Fruit fly (Drosophila melanogaster) whole organism, prepupa: Measurements from ENCODE around the gene Pif1B.

Source experiments
- Blimp-1 ChIP-seq: fragments of 200-800 bp; sonication (Bioruptor generic); optimal IDR thresholded peaks from 3 replicates; lab custom pipeline; 2017; ENCODE audit warnings: missing biosample characterization, missing genetic modification characterization, mild to moderate bottlenecking, moderate library complexity, missing genetic modification reagents
- CG10631 ChIP-seq: fragments of 200-800 bp; sonication (Bioruptor generic); optimal IDR thresholded peaks from 2 replicates; lab custom pipeline; 2016; ENCODE audit warnings: missing biosample characterization, missing genetic modification characterization
- CG10669 ChIP-seq: fragments of 200-800 bp; sonication (Bioruptor generic); optimal IDR thresholded peaks from 3 replicates; lab custom pipeline; 2018; ENCODE audit warnings: missing biosample characterization, mild to moderate bottlenecking, missing genetic modification characterization, moderate library complexity
- CG11294 ChIP-seq: fragments of 200-800 bp; sonication (Bioruptor generic); IDR thresholded peaks from 2 replicates; pipeline ENCODE4 v1.3.6; 2022; ENCODE audit warnings: missing biosample characterization, missing genetic modification characterization
- CG11762 ChIP-seq: fragments of 200-800 bp; sonication (Bioruptor generic); optimal IDR thresholded peaks from 3 replicates; lab custom pipeline; 2016; ENCODE audit warnings: missing biosample characterization, missing genetic modification characterization; ENCODE audit not compliant: insufficient read depth
- CG11902 ChIP-seq: fragments of 200-800 bp; sonication (Bioruptor generic); optimal IDR thresholded peaks from 3 replicates; lab custom pipeline; 2016; ENCODE audit warnings: missing biosample characterization, missing genetic modification characterization
- CG15336 ChIP-seq: fragments of 200-800 bp; sonication (Bioruptor generic); IDR thresholded peaks from 2 replicates; pipeline ENCODE4 v1.3.6; 2022; ENCODE audit warnings: missing biosample characterization, missing genetic modification characterization
- CG16779 ChIP-seq: fragments of 200-800 bp; sonication (Bioruptor generic); optimal IDR thresholded peaks from 3 replicates; lab custom pipeline; 2017; ENCODE audit warnings: missing biosample characterization, mild to moderate bottlenecking, missing genetic modification characterization
- CG31627 ChIP-seq: fragments of 200-800 bp; sonication (Bioruptor generic); optimal IDR thresholded peaks from 3 replicates; lab custom pipeline; 2016; ENCODE audit warnings: missing biosample characterization, missing genetic modification characterization
- CG32006 ChIP-seq: fragments of 200-800 bp; sonication (Bioruptor generic); optimal IDR thresholded peaks from 3 replicates; lab custom pipeline; 2017; ENCODE audit warnings: missing biosample characterization, mild to moderate bottlenecking, missing genetic modification characterization
- CG34406 ChIP-seq: fragments of 200-800 bp; sonication (Bioruptor generic); optimal IDR thresholded peaks from 3 replicates; lab custom pipeline; 2016; ENCODE audit warnings: missing biosample characterization, missing genetic modification characterization
- CG3919 ChIP-seq: fragments of 200-800 bp; sonication (Bioruptor generic); optimal IDR thresholded peaks from 3 replicates; lab custom pipeline; 2016; ENCODE audit warnings: missing biosample characterization, missing genetic modification characterization
- CG4318 ChIP-seq: fragments of 200-800 bp; sonication (Bioruptor generic); optimal IDR thresholded peaks from 3 replicates; lab custom pipeline; 2017; ENCODE audit warnings: missing biosample characterization, mild to moderate bottlenecking, missing genetic modification characterization
- CG6792 ChIP-seq: fragments of 200-800 bp; sonication (Bioruptor generic); optimal IDR thresholded peaks from 3 replicates; lab custom pipeline; 2016; ENCODE audit warnings: missing biosample characterization, missing genetic modification characterization
- CG6808 ChIP-seq: fragments of 200-800 bp; sonication (Bioruptor generic); optimal IDR thresholded peaks from 3 replicates; lab custom pipeline; 2017; ENCODE audit warnings: missing biosample characterization, missing genetic modification characterization, mild to moderate bottlenecking, moderate library complexity, missing genetic modification reagents
- CG6854 ChIP-seq: fragments of 200-800 bp; sonication (Bioruptor generic); optimal IDR thresholded peaks from 2 replicates; lab custom pipeline; 2017; ENCODE audit warnings: missing biosample characterization, mild to moderate bottlenecking, missing genetic modification characterization
- CG7368 ChIP-seq: fragments of 200-800 bp; sonication (Bioruptor generic); optimal IDR thresholded peaks from 3 replicates; lab custom pipeline; 2016; ENCODE audit warnings: missing biosample characterization, missing genetic modification characterization
- CG8119 ChIP-seq: fragments of 200-800 bp; sonication (Bioruptor generic); IDR thresholded peaks from 3 replicates; pipeline ENCODE4 v1.3.6; 2022; ENCODE audit warnings: missing biosample characterization, missing genetic modification characterization
- CG8319 ChIP-seq: fragments of 200-800 bp; sonication (Bioruptor generic); optimal IDR thresholded peaks from 3 replicates; lab custom pipeline; 2016; ENCODE audit warnings: missing biosample characterization, missing genetic modification characterization
- CG9139 ChIP-seq: fragments of 200-800 bp; sonication (Bioruptor generic); optimal IDR thresholded peaks from 3 replicates; lab custom pipeline; 2017; ENCODE audit warnings: missing biosample characterization, mild to moderate bottlenecking, missing genetic modification characterization
- Eip75B ChIP-seq: fragments of 200-800 bp; sonication (Bioruptor generic); optimal IDR thresholded peaks from 3 replicates; lab custom pipeline; 2016; ENCODE audit warnings: missing biosample characterization, missing genetic modification characterization
- Eip93F ChIP-seq: fragments of 200-800 bp; sonication (Bioruptor generic); optimal IDR thresholded peaks from 2 replicates; lab custom pipeline; 2016; ENCODE audit warnings: missing biosample characterization, mild to moderate bottlenecking, missing genetic modification characterization
- Ets96B ChIP-seq: fragments of 200-800 bp; optimal IDR thresholded peaks from 2 replicates; lab custom pipeline; 2019; ENCODE audit warnings: missing biosample characterization, mild to moderate bottlenecking, missing genetic modification characterization, moderate library complexity
- Gug ChIP-seq: fragments of 200-800 bp; sonication (Bioruptor generic); IDR thresholded peaks from 2 replicates; pipeline ENCODE4 v1.3.6; 2022; ENCODE audit warnings: missing biosample characterization, missing genetic modification characterization
- Hr38 ChIP-seq: sonication (Bioruptor generic); optimal IDR thresholded peaks from 2 replicates; lab custom pipeline; 2016; ENCODE audit warnings: missing biosample characterization, missing genetic modification characterization
- Hr4 ChIP-seq: fragments of 200-800 bp; sonication (Bioruptor generic); optimal IDR thresholded peaks from 3 replicates; lab custom pipeline; 2016; ENCODE audit warnings: missing biosample characterization, missing genetic modification characterization
- Lpt ChIP-seq: fragments of 200-800 bp; sonication (Bioruptor generic); optimal IDR thresholded peaks from 3 replicates; lab custom pipeline; 2016; ENCODE audit warnings: missing biosample characterization, missing genetic modification characterization
- Met ChIP-seq: fragments of 200-800 bp; sonication (Bioruptor generic); optimal IDR thresholded peaks from 3 replicates; lab custom pipeline; 2016; ENCODE audit warnings: missing biosample characterization, missing genetic modification characterization
- OdsH ChIP-seq: fragments of 200-800 bp; sonication (Bioruptor generic); optimal IDR thresholded peaks from 3 replicates; lab custom pipeline; 2016; ENCODE audit warnings: missing biosample characterization, missing genetic modification characterization
- Sox14 ChIP-seq: fragments of 200-800 bp; sonication (Bioruptor generic); optimal IDR thresholded peaks from 3 replicates; lab custom pipeline; 2016; ENCODE audit warnings: missing biosample characterization, missing genetic modification characterization
- acj6 ChIP-seq: fragments of 200-800 bp; sonication (Bioruptor generic); optimal IDR thresholded peaks from 3 replicates; lab custom pipeline; 2016; ENCODE audit warnings: missing biosample characterization, missing genetic modification characterization
- cyc ChIP-seq: fragments of 200-800 bp; sonication (Bioruptor generic); optimal IDR thresholded peaks from 3 replicates; lab custom pipeline; 2016; ENCODE audit warnings: missing biosample characterization, missing genetic modification characterization
- dsx ChIP-seq: fragments of 200-800 bp; optimal IDR thresholded peaks from 3 replicates; lab custom pipeline; 2019; ENCODE audit warnings: missing biosample characterization, mild to moderate bottlenecking, missing genetic modification characterization, moderate library complexity; ENCODE audit not compliant: poor library complexity, severe bottlenecking
- eg ChIP-seq: fragments of 200-800 bp; sonication (Bioruptor generic); IDR thresholded peaks from 3 replicates; pipeline ENCODE4 v1.3.6; 2022; ENCODE audit warnings: missing biosample characterization, missing genetic modification characterization
- fd59A ChIP-seq: fragments of 200-800 bp; sonication (Bioruptor generic); optimal IDR thresholded peaks from 2 replicates; lab custom pipeline; 2017; ENCODE audit warnings: missing biosample characterization, mild to moderate bottlenecking, missing genetic modification characterization, missing genetic modification reagents
- fd85E ChIP-seq: fragments of 200-800 bp; sonication (Bioruptor generic); optimal IDR thresholded peaks from 3 replicates; lab custom pipeline; 2016; ENCODE audit warnings: missing biosample characterization, missing genetic modification characterization
- fkh ChIP-seq: fragments of 200-800 bp; sonication (Bioruptor generic); optimal IDR thresholded peaks from 3 replicates; lab custom pipeline; 2017; ENCODE audit warnings: missing biosample characterization, mild to moderate bottlenecking, missing genetic modification characterization, moderate library complexity
- lz ChIP-seq: fragments of 200-800 bp; sonication (Bioruptor generic); optimal IDR thresholded peaks from 3 replicates; lab custom pipeline; 2016; ENCODE audit warnings: missing biosample characterization, missing genetic modification characterization
- net ChIP-seq: fragments of 200-800 bp; sonication (Bioruptor generic); optimal IDR thresholded peaks from 3 replicates; lab custom pipeline; 2016; ENCODE audit warnings: missing biosample characterization, missing genetic modification characterization
- pdm3 ChIP-seq: fragments of 200-800 bp; sonication (Bioruptor generic); optimal IDR thresholded peaks from 3 replicates; lab custom pipeline; 2016; ENCODE audit warnings: missing biosample characterization, missing genetic modification characterization
- spab ChIP-seq: fragments of 200-800 bp; sonication (Bioruptor generic); optimal IDR thresholded peaks from 2 replicates; lab custom pipeline; 2017; ENCODE audit warnings: missing biosample characterization, mild to moderate bottlenecking, missing genetic modification characterization, missing genetic modification reagents
- ss ChIP-seq, 2 experiments: fragments of 200-800 bp; sonication (Bioruptor generic); optimal IDR thresholded peaks; 2 replicates in 1 of 2; 3 replicates in 1 of 2; lab custom pipeline; 2017 to 2018; ENCODE audit warnings: mild to moderate bottlenecking in 2 of 2, missing biosample characterization in 2 of 2, missing genetic modification characterization in 2 of 2, moderate library complexity in 1 of 2
- svp ChIP-seq: fragments of 200-800 bp; sonication (Bioruptor generic); peaks from one replicate; lab custom pipeline; 2016; ENCODE audit warnings: missing biosample characterization, missing genetic modification characterization
- topi ChIP-seq: fragments of 200-800 bp; sonication (Bioruptor generic); optimal IDR thresholded peaks from 3 replicates; lab custom pipeline; 2016; ENCODE audit warnings: missing biosample characterization, missing genetic modification characterization
- vri ChIP-seq: fragments of 200-800 bp; sonication (Bioruptor generic); optimal IDR thresholded peaks from 3 replicates; lab custom pipeline; 2016; ENCODE audit warnings: missing biosample characterization, mild to moderate bottlenecking, missing genetic modification characterization

The Pif1B gene

dm6 chr3R:8792463-8793175 lies 8.4 kb downstream of the Pif1B start (continued):
- TF ChIP-seq CG11294, result no peak
- no peak for TF ChIP-seq Sox14 (GFP tag; lab: Kevin White, UChicago)
- TF ChIP-seq Gug (GFP tag; lab: Robert Waterston, UW), result no peak
- TF ChIP-seq spab (GFP tag; lab: Kevin White, UChicago), result peak; percentile 65
- TF ChIP-seq cyc, result no peak
- no peak for TF ChIP-seq fkh
- TF ChIP-seq CG11762, result no peak
- no peak for TF ChIP-seq CG31627 (GFP tag; lab: Kevin White, UChicago)
- no peak for TF ChIP-seq Met (GFP tag; lab: Kevin White, UChicago)
- peak; percentile 80 for TF ChIP-seq CG8119 (GFP tag; lab: Robert Waterston, UW)
- TF ChIP-seq topi (GFP tag; lab: Kevin White, UChicago), result no peak
- TF ChIP-seq net (GFP tag; lab: Kevin White, UChicago), result peak; percentile 57
- peak; percentile 73; the same call in 2 of the 3 replicates for TF ChIP-seq eg (GFP tag; lab: Robert Waterston, UW)
- TF ChIP-seq CG3919 (GFP tag; lab: Kevin White, UChicago), result peak; percentile 71
- peak; percentile 63 for TF ChIP-seq CG16779 (tag; lab: Kevin White, UChicago)
- TF ChIP-seq CG8319, result no peak
- peak; percentile 86 for TF ChIP-seq CG6808
- no peak for TF ChIP-seq Hr38 (GFP tag; lab: Kevin White, UChicago)
- TF ChIP-seq CG6854 (GFP tag; lab: Kevin White, UChicago), result peak; percentile 82
- no peak for TF ChIP-seq CG34406
- TF ChIP-seq CG9139 (GFP tag; lab: Kevin White, UChicago), result peak; percentile 81
- no peak for TF ChIP-seq Eip93F
- TF ChIP-seq CG11902 (GFP tag; lab: Kevin White, UChicago), result no peak
- peak; percentile 60 for TF ChIP-seq dsx (GFP tag; lab: Kevin White, UChicago)
- peak; percentile 48 to 87 for TF ChIP-seq ss (GFP tag; optimal IDR thresholded peaks at IDR 0.05; lab: Kevin White, UChicago)
- no peak for TF ChIP-seq CG7368 (GFP tag; lab: Kevin White, UChicago)
- TF ChIP-seq acj6 (GFP tag; lab: Kevin White, UChicago), result no peak
- TF ChIP-seq Hr4 (GFP tag; lab: Kevin White, UChicago), result no peak
- TF ChIP-seq Blimp-1 (GFP tag; lab: Kevin White, UChicago), result peak; percentile 94
- TF ChIP-seq fd59A (GFP tag; lab: Kevin White, UChicago), result no peak

DNA sequence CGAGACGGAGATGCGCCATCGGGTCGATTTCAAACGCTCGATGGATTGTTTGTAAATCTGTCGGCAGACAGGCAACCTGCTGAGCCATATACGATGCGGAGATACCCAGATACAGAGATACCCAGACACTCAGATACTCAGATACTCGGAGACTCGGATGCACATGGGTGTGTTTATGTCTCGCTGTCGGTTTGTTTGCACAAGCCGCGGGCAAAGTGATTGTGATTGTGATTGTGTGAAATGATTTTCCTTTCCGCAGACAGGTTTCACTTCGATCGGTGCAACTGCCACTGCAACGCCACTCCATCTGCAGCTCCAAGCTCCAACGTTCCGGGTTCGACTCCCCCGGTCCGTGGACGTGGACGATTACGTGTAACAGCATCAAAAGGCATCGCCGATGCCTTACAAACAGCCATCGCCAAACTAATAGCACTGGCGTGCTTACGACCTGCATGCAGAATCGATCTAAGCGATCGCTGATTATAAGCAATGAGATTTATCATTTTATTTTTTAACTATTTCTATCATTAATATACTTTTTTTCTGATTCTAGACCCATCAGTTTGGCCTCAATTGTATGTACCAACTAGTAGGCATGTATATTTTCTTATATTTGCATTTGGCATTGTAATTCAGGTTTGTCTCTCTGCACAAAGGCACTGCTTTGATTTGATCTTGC lies 12.1 kb downstream of the Pif1B start:
- peak; percentile 84 for TF ChIP-seq CG11294
- peak; percentile 87 for TF ChIP-seq CG32006 (GFP tag; lab: Kevin White, UChicago)
- peak; percentile 50 for TF ChIP-seq Met (GFP tag; lab: Kevin White, UChicago)
- peak; percentile 74 for TF ChIP-seq CG6792 (GFP tag; lab: Kevin White, UChicago)
- TF ChIP-seq OdsH (GFP tag; lab: Kevin White, UChicago), result peak; percentile 82
- peak; percentile 70 for TF ChIP-seq CG4318 (GFP tag; lab: Kevin White, UChicago)
- peak; percentile 67 for TF ChIP-seq Eip75B
- peak; percentile 78 for TF ChIP-seq CG10669 (GFP tag; lab: Kevin White, UChicago)
- no peak for TF ChIP-seq CG6854 (GFP tag; lab: Kevin White, UChicago)
- TF ChIP-seq CG34406, result peak; percentile 70
- peak; percentile 97 for TF ChIP-seq eg (GFP tag; lab: Robert Waterston, UW)
- TF ChIP-seq CG8119 (GFP tag; lab: Robert Waterston, UW), result peak; percentile 92
- TF ChIP-seq dsx (GFP tag; lab: Kevin White, UChicago), result peak; percentile 77
- TF ChIP-seq CG15336 (GFP tag; lab: Robert Waterston, UW), result peak; percentile 90
- TF ChIP-seq Ets96B (tag; lab: Kevin White, UChicago), result peak; percentile 84
- peak; percentile 74 for TF ChIP-seq CG11762
- peak; percentile 73 for TF ChIP-seq Sox14 (GFP tag; lab: Kevin White, UChicago)
- no peak for TF ChIP-seq fkh
- TF ChIP-seq fd85E, result peak; percentile 47
- peak; percentile 25 for TF ChIP-seq CG9139 (GFP tag; lab: Kevin White, UChicago)
- TF ChIP-seq net (GFP tag; lab: Kevin White, UChicago), result peak; percentile 79
- TF ChIP-seq CG10631 (GFP tag; lab: Kevin White, UChicago), result peak; percentile 81
- peak; percentile 79 for TF ChIP-seq svp (GFP tag; lab: Kevin White, UChicago)
- TF ChIP-seq lz, result peak; percentile 60
- peak; percentile 85 for TF ChIP-seq CG3919 (GFP tag; lab: Kevin White, UChicago)
- TF ChIP-seq Lpt (GFP tag; lab: Kevin White, UChicago), result peak; percentile 73
- TF ChIP-seq CG7368 (GFP tag; lab: Kevin White, UChicago), result peak; percentile 65
- peak; percentile 80 for TF ChIP-seq pdm3
- peak; percentile 47 for TF ChIP-seq fd59A (GFP tag; lab: Kevin White, UChicago)
- TF ChIP-seq Gug (GFP tag; lab: Robert Waterston, UW), result peak; percentile 84
- TF ChIP-seq spab (GFP tag; lab: Kevin White, UChicago), result peak; percentile 66
- TF ChIP-seq vri (GFP tag; lab: Kevin White, UChicago), result no peak
